Worm (Caenorhabditis elegans) whole organism, young adult: Measurements from ENCODE around the gene W06D12.6.

ENCODE experiments used
- B0035.1 ChIP-seq: sonication (generic microtip); optimal IDR thresholded peaks from 2 replicates; lab custom pipeline; 2016; ENCODE audit warnings: missing genetic modification characterization, mild to moderate bottlenecking, missing compliant biosample characterization, missing genotype, missing genetic modification reagents
- C06A6.2 ChIP-seq: fragments of 200-800 bp; sonication (Bioruptor generic); conservative IDR thresholded peaks from 2 replicates; pipeline ENCODE4 v1.3.6; 2022; ENCODE audit warnings: missing genetic modification characterization, missing compliant biosample characterization
- D2030.7 ChIP-seq: fragments of 200-800 bp; sonication (Bioruptor generic); IDR thresholded peaks from 2 replicates; pipeline ENCODE4 v1.3.6; 2022; ENCODE audit warnings: missing genetic modification reagents, missing genetic modification characterization, missing compliant biosample characterization
- F22D6.2 ChIP-seq: sonication (generic microtip); optimal IDR thresholded peaks from 2 replicates; lab custom pipeline; 2016; ENCODE audit warnings: mild to moderate bottlenecking, missing genetic modification characterization, missing compliant biosample characterization
- F49E8.2 ChIP-seq: sonication (generic microtip); optimal IDR thresholded peaks from 3 replicates; lab custom pipeline; 2017; ENCODE audit warnings: missing genetic modification characterization, mild to moderate bottlenecking, missing compliant biosample characterization, antibody characterized with exemption, moderate library complexity; ENCODE audit not compliant: insufficient read depth
- F55B11.4 ChIP-seq: sonication (generic microtip); optimal IDR thresholded peaks from 2 replicates; lab custom pipeline; 2016; ENCODE audit warnings: missing compliant biosample characterization, missing genetic modification characterization, borderline replicate concordance; ENCODE audit not compliant: insufficient read depth
- F57C9.4 ChIP-seq: sonication (generic microtip); optimal IDR thresholded peaks from 2 replicates; lab custom pipeline; 2017; ENCODE audit warnings: mild to moderate bottlenecking, missing genetic modification characterization, missing compliant biosample characterization
- T26A5.8 ChIP-seq: sonication (generic microtip); optimal IDR thresholded peaks from 2 replicates; lab custom pipeline; 2016; ENCODE audit warnings: missing genetic modification characterization, missing compliant biosample characterization
- Y53F4B.3 ChIP-seq: fragments of 200-800 bp; sonication (Bioruptor generic); IDR thresholded peaks from 2 replicates; pipeline ENCODE4 v1.3.6; 2022; ENCODE audit warnings: missing genetic modification reagents, missing genetic modification characterization, missing compliant biosample characterization
- Y95B8A.8 ChIP-seq: fragments of 200-800 bp; sonication (Bioruptor generic); IDR thresholded peaks from 2 replicates; pipeline ENCODE4 v1.3.6; 2022; ENCODE audit warnings: missing genetic modification reagents, missing genetic modification characterization, missing compliant biosample characterization
- akir-1 ChIP-seq: fragments of 200-800 bp; sonication (Bioruptor generic); optimal IDR thresholded peaks from 2 replicates; lab custom pipeline; 2018; ENCODE audit warnings: mild to moderate bottlenecking, missing genetic modification characterization, moderate library complexity, missing compliant biosample characterization
- attf-3 ChIP-seq: fragments of 200-800 bp; sonication (Bioruptor generic); conservative IDR thresholded peaks from 2 replicates; pipeline ENCODE4 v1.3.6; 2022; ENCODE audit warnings: missing genetic modification reagents, missing genetic modification characterization, missing compliant biosample characterization
- bed-2 ChIP-seq: fragments of 200-800 bp; sonication (Bioruptor generic); IDR thresholded peaks from 2 replicates; pipeline ENCODE4 v1.3.6; 2022; ENCODE audit warnings: missing genetic modification reagents, missing genetic modification characterization, missing compliant biosample characterization
- ccch-3 ChIP-seq: fragments of 200-800 bp; sonication (Bioruptor generic); optimal IDR thresholded peaks from 2 replicates; lab custom pipeline; 2018; ENCODE audit warnings: mild to moderate bottlenecking, missing genetic modification characterization, missing compliant biosample characterization
- ceh-100 ChIP-seq: fragments of 200-800 bp; sonication (Bioruptor generic); IDR thresholded peaks from 2 replicates; pipeline ENCODE4 v1.3.6; 2022; ENCODE audit warnings: missing genetic modification reagents, missing genetic modification characterization, missing compliant biosample characterization
- dox-1 ChIP-seq: fragments of 200-800 bp; sonication (Bioruptor generic); IDR thresholded peaks from 2 replicates; pipeline ENCODE4 v1.3.6; 2022; ENCODE audit warnings: missing genetic modification reagents, missing genetic modification characterization, missing compliant biosample characterization
- efl-1 ChIP-seq: fragments of 150-350 bp; optimal IDR thresholded peaks from 2 replicates; lab custom pipeline; 2014; ENCODE audit warnings: missing biosample characterization, missing genetic modification reagents, missing genetic modification characterization
- ekl-4 ChIP-seq: fragments of 200-800 bp; sonication (Bioruptor generic); IDR thresholded peaks from 2 replicates; pipeline ENCODE4 v1.3.6; 2022; ENCODE audit warnings: missing genetic modification reagents, missing genetic modification characterization, missing compliant biosample characterization
- hlh-12 ChIP-seq: sonication (generic microtip); optimal IDR thresholded peaks from 2 replicates; lab custom pipeline; 2016; ENCODE audit warnings: missing genetic modification characterization, missing compliant biosample characterization
- hrde-1 ChIP-seq: sonication (generic microtip); optimal IDR thresholded peaks from 2 replicates; lab custom pipeline; 2016; ENCODE audit warnings: missing genetic modification characterization, mild to moderate bottlenecking, missing compliant biosample characterization, moderate library complexity, missing genotype, missing genetic modification reagents, borderline replicate concordance
- let-526 ChIP-seq: fragments of 200-800 bp; sonication (Bioruptor generic); IDR thresholded peaks from 2 replicates; pipeline ENCODE4 v1.3.6; 2022; ENCODE audit warnings: missing genetic modification reagents, missing genetic modification characterization, missing compliant biosample characterization
- let-607 ChIP-seq, 2 experiments: fragments of 200-800 bp in 1 of 2; sonication (Bioruptor generic) in 1 of 2; sonication (generic microtip) in 1 of 2; optimal IDR thresholded peaks; 2 replicates each; lab custom pipeline; 2016 to 2018; ENCODE audit warnings: mild to moderate bottlenecking in 2 of 2, missing compliant biosample characterization in 2 of 2, missing genetic modification characterization in 2 of 2, moderate library complexity in 2 of 2, missing genotype in 1 of 2
- lin-35 ChIP-seq, 3 experiments: fragments of 150-350 bp in 2 of 3; sonication (generic microtip) in 1 of 3; optimal IDR thresholded peaks; 2 replicates each; lab custom pipeline; 2014 to 2018; ENCODE audit warnings: missing biosample characterization in 3 of 3, missing genetic modification characterization in 3 of 3, missing genetic modification reagents in 3 of 3
- lsl-1 ChIP-seq: fragments of 200-800 bp; sonication (Bioruptor generic); optimal IDR thresholded peaks from 2 replicates; lab custom pipeline; 2018; ENCODE audit warnings: mild to moderate bottlenecking, missing genetic modification characterization, moderate library complexity, missing compliant biosample characterization
- lsy-27 ChIP-seq: sonication (generic microtip); optimal IDR thresholded peaks from 2 replicates; lab custom pipeline; 2017; ENCODE audit warnings: missing genetic modification characterization, mild to moderate bottlenecking, missing compliant biosample characterization, antibody characterized with exemption, missing genotype, borderline replicate concordance; ENCODE audit not compliant: insufficient read depth
- madf-6 ChIP-seq: fragments of 200-800 bp; sonication (Bioruptor generic); IDR thresholded peaks from 2 replicates; pipeline ENCODE4 v1.3.6; 2022; ENCODE audit warnings: missing genetic modification reagents, missing genetic modification characterization, missing compliant biosample characterization
- madf-8 ChIP-seq: fragments of 200-800 bp; sonication (Bioruptor generic); conservative IDR thresholded peaks from 2 replicates; pipeline ENCODE4 v1.3.6; 2022; ENCODE audit warnings: missing genetic modification reagents, missing genetic modification characterization, missing compliant biosample characterization
- mcd-1 ChIP-seq: fragments of 200-800 bp; sonication (Bioruptor generic); IDR thresholded peaks from 2 replicates; pipeline ENCODE4 v1.3.6; 2022; ENCODE audit warnings: missing genetic modification reagents, missing genetic modification characterization, missing compliant biosample characterization
- mel-28 ChIP-seq: sonication (generic microtip); optimal IDR thresholded peaks from 2 replicates; lab custom pipeline; 2016; ENCODE audit warnings: borderline replicate concordance, mild to moderate bottlenecking, missing genetic modification characterization, missing compliant biosample characterization
- mxl-1 ChIP-seq: sonication (generic microtip); optimal IDR thresholded peaks from 2 replicates; lab custom pipeline; 2016; ENCODE audit warnings: missing genetic modification characterization, missing compliant biosample characterization
- nfya-1 ChIP-seq: sonication (generic microtip); optimal IDR thresholded peaks from 2 replicates; lab custom pipeline; 2017; ENCODE audit warnings: antibody characterized with exemption, missing compliant biosample characterization, missing genetic modification characterization, borderline replicate concordance; ENCODE audit not compliant: insufficient read depth
- nfya-2 ChIP-seq: fragments of 200-800 bp; sonication (Bioruptor generic); IDR thresholded peaks from 2 replicates; pipeline ENCODE4 v1.3.6; 2022; ENCODE audit warnings: missing genetic modification reagents, missing genetic modification characterization, missing compliant biosample characterization
- nhr-120 ChIP-seq: fragments of 200-800 bp; sonication (Bioruptor generic); IDR thresholded peaks from 2 replicates; pipeline ENCODE4 v1.3.6; 2022; ENCODE audit warnings: missing genetic modification characterization, missing compliant biosample characterization
- nhr-80 ChIP-seq: sonication (generic microtip); optimal IDR thresholded peaks from 2 replicates; lab custom pipeline; 2016; ENCODE audit warnings: missing genetic modification characterization, missing compliant biosample characterization
- rec-8 ChIP-seq, 2 experiments: sonication (generic microtip); optimal IDR thresholded peaks; 2 replicates each; lab custom pipeline; 2016; ENCODE audit warnings: mild to moderate bottlenecking in 2 of 2, missing genetic modification characterization in 2 of 2, missing genetic modification reagents in 2 of 2, missing genotype in 2 of 2, missing biosample characterization in 1 of 2, missing compliant biosample characterization in 1 of 2, moderate library complexity in 1 of 2
- snpc-1.3 ChIP-seq: sonication (generic microtip); optimal IDR thresholded peaks from 2 replicates; lab custom pipeline; 2017; ENCODE audit warnings: missing genetic modification characterization, mild to moderate bottlenecking, missing compliant biosample characterization, antibody characterized with exemption, moderate library complexity, missing genotype, missing genetic modification reagents; ENCODE audit not compliant: insufficient read depth
- somi-1 ChIP-seq: fragments of 200-800 bp; sonication (Bioruptor generic); optimal IDR thresholded peaks from 2 replicates; lab custom pipeline; 2018; ENCODE audit warnings: mild to moderate bottlenecking, missing genetic modification characterization, missing compliant biosample characterization
- tlf-1 ChIP-seq: fragments of 200-800 bp; sonication (Bioruptor generic); optimal IDR thresholded peaks from 2 replicates; lab custom pipeline; 2018; ENCODE audit warnings: mild to moderate bottlenecking, missing genetic modification characterization, missing compliant biosample characterization
- xnd-1 ChIP-seq: sonication (generic microtip); optimal IDR thresholded peaks from 2 replicates; lab custom pipeline; 2016; ENCODE audit warnings: missing genotype, missing genetic modification reagents, missing genetic modification characterization, missing compliant biosample characterization
- zfh-2 ChIP-seq: fragments of 200-800 bp; sonication (Bioruptor generic); conservative IDR thresholded peaks from 2 replicates; pipeline ENCODE4 v1.3.6; 2022; ENCODE audit warnings: missing genetic modification reagents, missing genetic modification characterization, missing compliant biosample characterization

Gene W06D12.6

ce11 chrV:17707022-17707421 lies 1.1 kb downstream of the W06D12.6 start, which contains the start of gene srh-31:
srh-31 (plus strand) TSS chrV:17707322.
- TF ChIP-seq Y53F4B.3 (GFP tag; lab: Robert Waterston, UW): no peak
- TF ChIP-seq B0035.1 (tag; lab: Kevin White, UChicago): no peak
- no peak for TF ChIP-seq attf-3
- TF ChIP-seq C06A6.2 (GFP tag; lab: Robert Waterston, UW): no peak
- TF ChIP-seq D2030.7 (GFP tag; lab: Robert Waterston, UW): no peak
- TF ChIP-seq F55B11.4 (tag; lab: Kevin White, UChicago): no peak

- peak; percentile 68 for TF ChIP-seq zfh-2
- TF ChIP-seq nhr-120: 0 out of 2 replicates have a peak, but pooled peaks have one; percentile 44
- TF ChIP-seq Y95B8A.8: no peak
Measured at ce11 chrV:17712349-17712748, 6.4 kb downstream of the W06D12.6 start.

DNA sequence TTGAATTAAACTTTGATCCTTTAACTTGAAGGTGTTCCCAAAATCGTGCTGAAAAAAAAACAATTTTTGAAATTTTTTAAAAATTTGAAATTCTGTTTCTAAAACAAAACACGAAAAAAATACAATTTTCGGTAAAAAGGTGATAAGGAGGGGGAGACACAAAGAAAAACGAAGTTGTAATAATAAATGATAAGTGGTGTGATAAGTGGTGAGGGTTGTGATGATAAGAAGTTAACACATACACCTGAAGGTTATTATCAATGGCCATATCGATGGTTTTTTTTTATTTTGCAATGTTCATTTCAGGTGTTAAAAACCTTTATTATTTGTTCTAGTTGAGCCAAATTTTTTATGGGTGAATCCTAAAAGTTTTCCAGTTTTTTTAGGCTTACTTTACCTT lies 8.4 kb downstream of the W06D12.6 start, which contains the start of gene twk-33:
Gene twk-33, minus strand, starts transcription at position 48 of the 400 bp plus-strand sequence.
- no peak for TF ChIP-seq nfya-1 (tag; lab: Kevin White, UChicago)
- TF ChIP-seq F55B11.4 (tag; lab: Kevin White, UChicago): no peak
- peak; percentile 76 for TF ChIP-seq nhr-80
- no peak for TF ChIP-seq bed-2 (GFP tag; lab: Robert Waterston, UW)
- no peak for TF ChIP-seq ekl-4 (GFP tag; lab: Robert Waterston, UW)
- TF ChIP-seq ccch-3 (GFP tag; lab: Kevin White, UChicago): no peak
- no peak for TF ChIP-seq hrde-1 (tag; lab: Kevin White, UChicago)
- TF ChIP-seq akir-1: no peak
- TF ChIP-seq, all 124 proteins: peak for 1

- no peak for TF ChIP-seq mcd-1 (GFP tag; lab: Robert Waterston, UW)
- TF ChIP-seq nfya-2 (GFP tag; lab: Robert Waterston, UW): no peak
- TF ChIP-seq let-607 (tag; optimal IDR thresholded peaks at IDR 0.05; lab: Kevin White, UChicago): no peak
- TF ChIP-seq nhr-80: no peak
- TF ChIP-seq madf-8 (GFP tag; lab: Robert Waterston, UW): no peak
Measured at ce11 chrV:17718647-17719046, 12.7 kb downstream of the W06D12.6 start, which contains the start of gene str-77. str-77 (plus strand) TSS chrV:17718947.

ce11 chrV:17721709-17722108 lies 15.8 kb downstream of the W06D12.6 start:
- TF ChIP-seq xnd-1 (no peak), lsl-1 (GFP tag; lab: Kevin White, UChicago) (no peak), ceh-100 (GFP tag; lab: Robert Waterston, UW) (no peak), hlh-12 (no peak), dox-1 (GFP tag; lab: Robert Waterston, UW) (peak; percentile 56; the same call in 1 of the 2 replicates), lin-35 (GFP tag; optimal IDR thresholded peaks at IDR 0.05; lab: Kevin White, UChicago) (no peak), rec-8 (tag; optimal IDR thresholded peaks at IDR 0.05; lab: Kevin White, UChicago) (no peak), bed-2 (GFP tag; lab: Robert Waterston, UW) (no peak), F22D6.2 (tag; lab: Kevin White, UChicago) (no peak), lsy-27 (tag; lab: Kevin White, UChicago) (no peak), madf-8 (GFP tag; lab: Robert Waterston, UW) (no peak), F57C9.4 (tag; lab: Kevin White, UChicago) (no peak), snpc-1.3 (tag; lab: Kevin White, UChicago) (no peak), T26A5.8 (tag; lab: Kevin White, UChicago) (no peak), tlf-1 (GFP tag; lab: Kevin White, UChicago) (no peak), let-526 (no peak), nfya-2 (GFP tag; lab: Robert Waterston, UW) (no peak), mxl-1 (tag; lab: Kevin White, UChicago) (no peak), madf-6 (GFP tag; lab: Robert Waterston, UW) (no peak), ekl-4 (GFP tag; lab: Robert Waterston, UW) (no peak), F49E8.2 (tag; lab: Kevin White, UChicago) (no peak), mel-28 (tag; lab: Kevin White, UChicago) (no peak), somi-1 (GFP tag; lab: Kevin White, UChicago) (no peak), efl-1 (GFP tag; lab: Kevin White, UChicago) (no peak)
